Worm (Caenorhabditis elegans) whole organism, L4 larva: ENCODE results near the gene rsa-2.

ENCODE experiments used
- F10B5.3 ChIP-seq: sonication (generic microtip); optimal IDR thresholded peaks from 2 replicates; lab custom pipeline; 2016; ENCODE audit warnings: mild to moderate bottlenecking, missing genetic modification characterization, missing compliant biosample characterization
- T20F7.1 ChIP-seq: fragments of 200-800 bp; sonication (Bioruptor generic); optimal IDR thresholded peaks from 2 replicates; lab custom pipeline; 2018; ENCODE audit warnings: mild to moderate bottlenecking, missing genetic modification characterization, missing compliant biosample characterization
- Y75B8A.6 ChIP-seq: fragments of 200-800 bp; sonication (Bioruptor generic); IDR thresholded peaks from 2 replicates; pipeline ENCODE4 v1.3.6; 2022; ENCODE audit warnings: missing genetic modification reagents, missing genetic modification characterization, missing compliant biosample characterization
- aly-2 ChIP-seq: sonication (generic microtip); optimal IDR thresholded peaks from 2 replicates; lab custom pipeline; 2018; ENCODE audit warnings: missing biosample characterization, missing genetic modification characterization
- arid-1 ChIP-seq: fragments of 200-800 bp; sonication (Bioruptor generic); conservative IDR thresholded peaks from 2 replicates; pipeline ENCODE4 v1.3.6; 2022; ENCODE audit warnings: missing genetic modification reagents, missing genetic modification characterization, missing compliant biosample characterization
- ceh-44 ChIP-seq: fragments of 200-800 bp; sonication (Bioruptor generic); IDR thresholded peaks from 2 replicates; pipeline ENCODE4 v1.3.6; 2022; ENCODE audit warnings: missing genetic modification reagents, missing genetic modification characterization, missing compliant biosample characterization
- ces-1 ChIP-seq: fragments of 150-350 bp; sonication (generic microtip); optimal IDR thresholded peaks from 4 replicates; lab custom pipeline; 2014; ENCODE audit warnings: missing biosample characterization, missing genetic modification reagents, missing genetic modification characterization
- cey-2 ChIP-seq: sonication (generic microtip); optimal IDR thresholded peaks from 3 replicates; lab custom pipeline; 2017; ENCODE audit warnings: missing genetic modification characterization, mild to moderate bottlenecking, missing compliant biosample characterization, antibody characterized with exemption, borderline replicate concordance; ENCODE audit not compliant: insufficient read depth
- ctbp-1 ChIP-seq: fragments of 200-800 bp; sonication (Bioruptor generic); IDR thresholded peaks from 2 replicates; pipeline ENCODE4 v1.3.6; 2022; ENCODE audit warnings: missing genetic modification reagents, missing genetic modification characterization, missing compliant biosample characterization
- daf-12 ChIP-seq: fragments of 150-350 bp; optimal IDR thresholded peaks from 2 replicates; lab custom pipeline; 2014; ENCODE audit warnings: missing biosample characterization, missing genetic modification reagents, missing genetic modification characterization
- daf-8 ChIP-seq: fragments of 200-800 bp; sonication (Bioruptor generic); IDR thresholded peaks from 2 replicates; pipeline ENCODE4 v1.3.6; 2022; ENCODE audit warnings: missing genetic modification characterization, missing compliant biosample characterization
- dmd-6 ChIP-seq: fragments of 200-800 bp; sonication (Bioruptor generic); IDR thresholded peaks from 2 replicates; pipeline ENCODE4 v1.3.6; 2022; ENCODE audit warnings: missing genetic modification reagents, missing genetic modification characterization, missing compliant biosample characterization
- dmd-9 ChIP-seq: fragments of 200-800 bp; sonication (Bioruptor generic); IDR thresholded peaks from 2 replicates; pipeline ENCODE4 v1.3.6; 2022; ENCODE audit warnings: missing genetic modification reagents, missing genetic modification characterization, missing compliant biosample characterization
- duxl-1 ChIP-seq: sonication (generic microtip); optimal IDR thresholded peaks from 2 replicates; lab custom pipeline; 2016; ENCODE audit warnings: mild to moderate bottlenecking, missing genetic modification characterization, moderate library complexity, missing compliant biosample characterization; ENCODE audit not compliant: poor library complexity
- dve-1 ChIP-seq: sonication (generic microtip); optimal IDR thresholded peaks from 2 replicates; lab custom pipeline; 2017; ENCODE audit warnings: antibody characterized with exemption, mild to moderate bottlenecking, missing genetic modification characterization, missing compliant biosample characterization; ENCODE audit not compliant: insufficient read depth
- egl-27 ChIP-seq: sonication (generic microtip); optimal IDR thresholded peaks from 3 replicates; lab custom pipeline; 2017; ENCODE audit warnings: missing biosample characterization, missing genetic modification reagents, missing genetic modification characterization
- egl-43 ChIP-seq: fragments of 200-800 bp; sonication (Bioruptor generic); IDR thresholded peaks from 2 replicates; pipeline ENCODE4 v1.3.6; 2022; ENCODE audit warnings: missing genetic modification reagents, missing genetic modification characterization, missing compliant biosample characterization
- fkh-10 ChIP-seq: fragments of 150-350 bp; optimal IDR thresholded peaks from 2 replicates; lab custom pipeline; 2014; ENCODE audit warnings: missing biosample characterization, missing genetic modification reagents, missing genetic modification characterization
- fos-1 ChIP-seq: fragments of 150-350 bp; optimal IDR thresholded peaks from 2 replicates; lab custom pipeline; 2014; ENCODE audit warnings: missing biosample characterization, missing genetic modification characterization
- hif-1 ChIP-seq, 2 experiments: sonication (generic microtip); optimal IDR thresholded peaks; 2 replicates each; lab custom pipeline; 2016 to 2017; ENCODE audit warnings: missing compliant biosample characterization in 2 of 2, missing genetic modification characterization in 2 of 2, missing genetic modification reagents in 2 of 2, missing genotype in 2 of 2, mild to moderate bottlenecking in 1 of 2
- hlh-11 ChIP-seq: fragments of 200-800 bp; sonication (Bioruptor generic); optimal IDR thresholded peaks from 2 replicates; lab custom pipeline; 2018; ENCODE audit warnings: mild to moderate bottlenecking, missing genetic modification characterization, missing compliant biosample characterization
- jun-1 ChIP-seq: fragments of 150-350 bp; optimal IDR thresholded peaks from 2 replicates; lab custom pipeline; 2014; ENCODE audit warnings: missing biosample characterization, missing genetic modification reagents, missing genetic modification characterization
- lim-7 ChIP-seq: fragments of 200-800 bp; sonication (Bioruptor generic); IDR thresholded peaks from 2 replicates; pipeline ENCODE4 v1.3.6; 2022; ENCODE audit warnings: missing genetic modification characterization, missing compliant biosample characterization
- lin-13 ChIP-seq: fragments of 150-350 bp; optimal IDR thresholded peaks from 2 replicates; lab custom pipeline; 2014; ENCODE audit warnings: missing biosample characterization, missing genetic modification reagents, missing genetic modification characterization
- lsy-2 ChIP-seq, 2 experiments: fragments of 150-350 bp in 1 of 2; sonication (generic microtip) in 1 of 2; optimal IDR thresholded peaks; 2 replicates each; lab custom pipeline; 2014 to 2017; ENCODE audit warnings: missing biosample characterization in 2 of 2, missing genetic modification characterization in 2 of 2
- madf-5 ChIP-seq, 2 experiments: fragments of 200-800 bp; sonication (Bioruptor generic); IDR thresholded peaks; 2 replicates each; pipeline ENCODE4 v1.3.6; 2022; ENCODE audit warnings: missing compliant biosample characterization in 2 of 2, missing genetic modification characterization in 2 of 2
- mdt-29 ChIP-seq: fragments of 200-800 bp; sonication (Bioruptor generic); IDR thresholded peaks from 2 replicates; pipeline ENCODE4 v1.3.6; 2022; ENCODE audit warnings: missing genetic modification reagents, missing genetic modification characterization, missing compliant biosample characterization
- mep-1 ChIP-seq: fragments of 150-350 bp; sonication (generic microtip); optimal IDR thresholded peaks from 3 replicates; lab custom pipeline; 2014; ENCODE audit warnings: missing biosample characterization, missing genetic modification characterization
- mes-2 ChIP-seq: sonication (generic microtip); optimal IDR thresholded peaks from 2 replicates; lab custom pipeline; 2016; ENCODE audit warnings: missing genotype, mild to moderate bottlenecking, missing genetic modification characterization, missing compliant biosample characterization; ENCODE audit not compliant: poor library complexity, severe bottlenecking
- mxl-3 ChIP-seq: fragments of 200-800 bp; sonication (Bioruptor generic); optimal IDR thresholded peaks from 2 replicates; lab custom pipeline; 2018; ENCODE audit warnings: mild to moderate bottlenecking, missing genetic modification characterization, missing compliant biosample characterization
- nhr-10 ChIP-seq: fragments of 150-350 bp; optimal IDR thresholded peaks from 2 replicates; lab custom pipeline; 2014; ENCODE audit warnings: missing biosample characterization, missing genetic modification characterization
- nhr-102 ChIP-seq: sonication (generic microtip); optimal IDR thresholded peaks from 2 replicates; lab custom pipeline; 2016; ENCODE audit warnings: mild to moderate bottlenecking, missing genetic modification characterization, moderate library complexity, missing compliant biosample characterization
- nhr-111 ChIP-seq: fragments of 200-800 bp; sonication (Bioruptor generic); optimal IDR thresholded peaks from 2 replicates; lab custom pipeline; 2018; ENCODE audit warnings: mild to moderate bottlenecking, missing genetic modification characterization, missing compliant biosample characterization
- nhr-25 ChIP-seq: sonication (generic microtip); optimal IDR thresholded peaks from 2 replicates; lab custom pipeline; 2017; ENCODE audit warnings: missing genetic modification characterization, mild to moderate bottlenecking, missing compliant biosample characterization, antibody characterized with exemption, moderate library complexity, borderline replicate concordance; ENCODE audit not compliant: insufficient read depth
- nhr-41 ChIP-seq: fragments of 200-800 bp; sonication (Bioruptor generic); IDR thresholded peaks from 2 replicates; pipeline ENCODE4 v1.3.6; 2022; ENCODE audit warnings: missing genetic modification reagents, missing genetic modification characterization, missing compliant biosample characterization
- nhr-6 ChIP-seq: fragments of 150-350 bp; optimal IDR thresholded peaks from 2 replicates; lab custom pipeline; 2014; ENCODE audit warnings: missing biosample characterization, missing genetic modification characterization
- nhr-76 ChIP-seq: fragments of 150-350 bp; optimal IDR thresholded peaks from 2 replicates; lab custom pipeline; 2014; ENCODE audit warnings: missing biosample characterization, missing genetic modification characterization
- pha-4 ChIP-seq, 2 experiments: fragments of 150-350 bp in 1 of 2; fragments of 200-800 bp in 1 of 2; sonication (Bioruptor generic) in 1 of 2; IDR thresholded peaks in 1 of 2; optimal IDR thresholded peaks in 1 of 2; 2 replicates each; pipeline versions ENCODE4 v1.3.6 to Lab custom; 2014 to 2022; ENCODE audit warnings: missing genetic modification characterization in 2 of 2, missing genetic modification reagents in 2 of 2, missing biosample characterization in 1 of 2, missing compliant biosample characterization in 1 of 2
- php-3 ChIP-seq: fragments of 200-800 bp; sonication (Bioruptor generic); IDR thresholded peaks from 2 replicates; pipeline ENCODE4 v1.3.6; 2022; ENCODE audit warnings: missing genetic modification reagents, missing genetic modification characterization, missing compliant biosample characterization
- saeg-2 ChIP-seq: fragments of 200-800 bp; sonication (Bioruptor generic); IDR thresholded peaks from 2 replicates; pipeline ENCODE4 v1.3.6; 2022; ENCODE audit warnings: missing genetic modification reagents, missing genetic modification characterization, missing compliant biosample characterization
- sdz-12 ChIP-seq: fragments of 200-800 bp; sonication (Bioruptor generic); optimal IDR thresholded peaks from 2 replicates; lab custom pipeline; 2018; ENCODE audit warnings: mild to moderate bottlenecking, missing genetic modification characterization, missing compliant biosample characterization
- snpc-4 ChIP-seq: fragments of 150-350 bp; optimal IDR thresholded peaks from 2 replicates; lab custom pipeline; 2014; ENCODE audit warnings: missing biosample characterization, missing genetic modification characterization
- spr-1 ChIP-seq: sonication (generic microtip); optimal IDR thresholded peaks from 2 replicates; lab custom pipeline; 2016; ENCODE audit warnings: mild to moderate bottlenecking, missing genetic modification characterization, missing compliant biosample characterization
- tag-97 ChIP-seq: fragments of 200-800 bp; sonication (Bioruptor generic); IDR thresholded peaks from 2 replicates; pipeline ENCODE4 v1.3.6; 2022; ENCODE audit warnings: missing genetic modification characterization, missing compliant biosample characterization
- tra-1 ChIP-seq: fragments of 200-800 bp; sonication (Bioruptor generic); IDR thresholded peaks from 2 replicates; pipeline ENCODE4 v1.3.6; 2022; ENCODE audit warnings: missing genetic modification reagents, missing genetic modification characterization, missing compliant biosample characterization
- unc-62 ChIP-seq, 3 experiments: fragments of 150-350 bp in 1 of 3; sonication (generic microtip); optimal IDR thresholded peaks in 2 of 3; peaks in 1 of 3; 1 replicate in 1 of 3; 2 replicates in 2 of 3; lab custom pipeline; 2014 to 2017; ENCODE audit warnings: missing biosample characterization in 3 of 3, missing genetic modification characterization in 3 of 3, missing genetic modification reagents in 3 of 3, missing genotype in 1 of 3
- vab-7 ChIP-seq: fragments of 200-800 bp; sonication (Bioruptor generic); IDR thresholded peaks from 2 replicates; pipeline ENCODE4 v1.3.6; 2022; ENCODE audit warnings: missing genetic modification reagents, missing genetic modification characterization, missing compliant biosample characterization
- zag-1 ChIP-seq: fragments of 150-350 bp; optimal IDR thresholded peaks from 2 replicates; lab custom pipeline; 2014; ENCODE audit warnings: missing biosample characterization, missing genetic modification characterization
- zfp-2 ChIP-seq: sonication (generic microtip); optimal IDR thresholded peaks from 2 replicates; lab custom pipeline; 2016; ENCODE audit warnings: mild to moderate bottlenecking, missing genetic modification characterization, missing compliant biosample characterization
- zfp-3 ChIP-seq: fragments of 200-800 bp; sonication (Bioruptor generic); conservative IDR thresholded peaks from 2 replicates; pipeline ENCODE4 v1.3.6; 2022; ENCODE audit warnings: missing genetic modification reagents, missing genetic modification characterization, missing compliant biosample characterization

The rsa-2 gene

ce11 chrIII:11087442-11087841, 24.2 kb downstream of the rsa-2 start:
- TF ChIP-seq nhr-102 (tag; lab: Kevin White, UChicago): no peak
- no peak for TF ChIP-seq jun-1 (tag; lab: Kevin White, UChicago)
- TF ChIP-seq zfp-3: no peak
- no peak for TF ChIP-seq Y75B8A.6 (GFP tag; lab: Robert Waterston, UW)
- TF ChIP-seq dve-1 (tag; lab: Kevin White, UChicago): peak; percentile 88
- TF ChIP-seq saeg-2 (GFP tag; lab: Robert Waterston, UW): no peak
- TF ChIP-seq lin-13: no peak
- no peak for TF ChIP-seq duxl-1 (tag; lab: Kevin White, UChicago)
- TF ChIP-seq mdt-29 (GFP tag; lab: Robert Waterston, UW): no peak
- no peak for TF ChIP-seq lim-7 (GFP tag; lab: Robert Waterston, UW)
- TF ChIP-seq cey-2 (tag; lab: Kevin White, UChicago): no peak
- peak; percentile 3 for TF ChIP-seq mep-1
- TF ChIP-seq zfp-2: no peak
- no peak for TF ChIP-seq zag-1 (tag; lab: Kevin White, UChicago)
- TF ChIP-seq mxl-3 (GFP tag; lab: Kevin White, UChicago): peak; percentile 82
- TF ChIP-seq nhr-25 (tag; lab: Kevin White, UChicago): no peak
- TF ChIP-seq arid-1 (GFP tag; lab: Robert Waterston, UW): no peak
- no peak for TF ChIP-seq sdz-12 (GFP tag; lab: Kevin White, UChicago)
- no peak for TF ChIP-seq nhr-41 (GFP tag; lab: Robert Waterston, UW)
- TF ChIP-seq mes-2 (tag; lab: Kevin White, UChicago): no peak
- TF ChIP-seq hlh-11 (tag; lab: Kevin White, UChicago): peak; percentile 75
- no peak for TF ChIP-seq ces-1 (GFP tag; lab: Kevin White, UChicago)
- no peak for TF ChIP-seq ceh-44 (GFP tag; lab: Robert Waterston, UW)
- TF ChIP-seq daf-8: no peak
- no peak for TF ChIP-seq F10B5.3 (tag; lab: Kevin White, UChicago)
- TF ChIP-seq spr-1 (tag; lab: Kevin White, UChicago): no peak
- TF ChIP-seq nhr-111: no peak
- no peak for TF ChIP-seq dmd-9
- TF ChIP-seq fos-1: no peak
- peak in 1 of 2 experiments; percentile 91 for TF ChIP-seq unc-62 (GFP tag; optimal IDR thresholded peaks at IDR 0.05 in 1 of 2; lab: Kevin White, UChicago)
- TF ChIP-seq unc-62 (tag; optimal IDR thresholded peaks at IDR 0.05; lab: Kevin White, UChicago): no peak
- no peak for TF ChIP-seq vab-7 (GFP tag; lab: Robert Waterston, UW)
- TF ChIP-seq nhr-76 (tag; lab: Kevin White, UChicago): no peak
- no peak for TF ChIP-seq madf-5 (GFP tag; IDR thresholded peaks at IDR 0.05; lab: Robert Waterston, UW)
- TF ChIP-seq aly-2 (tag; lab: Kevin White, UChicago): no peak
- no peak for TF ChIP-seq egl-27 (tag; lab: Kevin White, UChicago)
- no peak for TF ChIP-seq nhr-10 (tag; lab: Kevin White, UChicago)
- no peak for TF ChIP-seq snpc-4 (tag; lab: Kevin White, UChicago)
- no peak for TF ChIP-seq ctbp-1 (GFP tag; lab: Robert Waterston, UW)
- no peak for TF ChIP-seq T20F7.1 (GFP tag; lab: Kevin White, UChicago)
- TF ChIP-seq pha-4 (GFP tag; IDR thresholded peaks at IDR 0.05; lab: Robert Waterston, UW): no peak
- TF ChIP-seq pha-4 (tag; optimal IDR thresholded peaks at IDR 0.05; lab: Kevin White, UChicago): no peak
- TF ChIP-seq tra-1 (GFP tag; lab: Robert Waterston, UW): no peak
- TF ChIP-seq egl-43 (GFP tag; lab: Robert Waterston, UW): no peak
- no peak for TF ChIP-seq daf-12
- TF ChIP-seq lsy-2 (tag; optimal IDR thresholded peaks at IDR 0.05; lab: Kevin White, UChicago): peak in 1 of 2 experiments; percentile 8
- TF ChIP-seq nhr-6: no peak
- no peak for TF ChIP-seq tag-97 (GFP tag; lab: Robert Waterston, UW)
- no peak for TF ChIP-seq php-3 (GFP tag; lab: Robert Waterston, UW)
- TF ChIP-seq fkh-10 (GFP tag; lab: Kevin White, UChicago): no peak
- peak; percentile 75 for TF ChIP-seq dmd-6 (GFP tag; lab: Robert Waterston, UW)
- no peak for TF ChIP-seq hif-1 (tag; optimal IDR thresholded peaks at IDR 0.05; lab: Kevin White, UChicago)
